Fruit fly (Drosophila melanogaster): Measurements from ENCODE around the gene CG7950.

The CG7950 gene

dm6 chr3R:30092700-30093044 lies 36.0 kb downstream of the CG7950 start (continued):
- TF ChIP-seq stwl (tag; optimal IDR thresholded peaks at IDR 0.05) (no peak), CG12104 (GFP tag; optimal IDR thresholded peaks at IDR 0.05) (peak; percentile 67)

DNA sequence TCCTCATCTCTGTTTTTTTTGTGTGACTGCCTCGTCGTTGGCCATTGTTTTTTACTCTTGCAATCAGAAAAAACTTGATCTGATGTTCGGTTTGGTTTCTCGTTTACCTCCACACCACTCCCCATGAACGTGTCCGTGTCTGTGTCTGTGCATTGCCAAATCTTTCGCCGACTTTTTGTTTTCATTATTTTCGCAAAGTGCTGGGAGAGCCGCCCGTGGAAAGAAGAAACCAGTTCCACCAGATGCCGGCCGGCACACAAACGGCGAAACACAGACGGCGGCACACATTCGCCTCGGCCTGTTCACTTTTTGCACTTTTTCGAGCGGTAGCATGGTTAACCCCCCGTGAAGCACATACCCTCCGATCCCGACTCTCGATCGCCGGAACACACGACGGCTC lies 38.7 kb downstream of the CG7950 start:
- TF ChIP-seq pros (GFP tag; optimal IDR thresholded peaks at IDR 0.05): no peak
- no peak for TF ChIP-seq NC2β (GFP tag; optimal IDR thresholded peaks at IDR 0.05)
- TF ChIP-seq Vsx1 (GFP tag; optimal IDR thresholded peaks at IDR 0.05): no peak
- no peak for TF ChIP-seq slbo (GFP tag; IDR thresholded peaks at IDR 0.05)
- TF ChIP-seq Gug (GFP tag; IDR thresholded peaks at IDR 0.05): no peak
- TF ChIP-seq so (GFP tag; IDR thresholded peaks at IDR 0.05): no peak

DNA sequence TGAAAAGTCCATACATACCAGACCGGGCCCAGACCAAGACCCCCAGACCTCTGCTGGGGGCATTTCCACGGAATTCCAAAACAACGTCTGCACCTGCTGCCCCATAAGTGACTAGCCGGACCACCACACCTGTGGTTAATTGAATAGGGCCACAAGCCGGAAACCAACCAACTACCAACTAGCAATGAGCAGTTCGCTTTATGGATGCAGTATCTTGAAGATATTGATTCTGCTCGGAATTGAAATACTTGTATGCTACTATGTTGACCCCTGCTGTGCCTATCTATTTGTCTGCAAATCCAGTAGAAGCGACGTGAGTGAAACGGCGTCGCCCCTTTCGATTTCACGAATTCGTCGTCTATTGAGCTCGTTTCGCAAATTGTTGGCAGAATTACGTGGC lies 39.2 kb downstream of the CG7950 start:
- TF ChIP-seq CG13287 (GFP tag; IDR thresholded peaks at IDR 0.05; ENCODE audit: partially characterized antibody) (no peak), H15 (GFP tag; IDR thresholded peaks at IDR 0.05) (0 out of 3 replicates have a peak, but pooled peaks have one; percentile 34), Opbp (GFP tag; IDR thresholded peaks at IDR 0.05; ENCODE audit: partially characterized antibody) (no peak), sisA (GFP tag; IDR thresholded peaks at IDR 0.05) (peak; percentile 39), pan (optimal IDR thresholded peaks at IDR 0.05) (no peak), pan (GFP tag; optimal IDR thresholded peaks at IDR 0.05 in 1 of 2, IDR thresholded peaks at IDR 0.05 in 1 of 2) (peak in 1 of 2 experiments; percentile 40), prd (optimal IDR thresholded peaks at IDR 0.05) (no peak), prd (GFP tag; IDR thresholded peaks at IDR 0.05) (peak; percentile 56; the same call in 1 of the 3 replicates), ATbp (GFP tag; optimal IDR thresholded peaks at IDR 0.05) (peak; percentile 41), Rx (GFP tag; IDR thresholded peaks at IDR 0.05) (peak; percentile 40; the same call in 1 of the 2 replicates), CG6689 (GFP tag; IDR thresholded peaks at IDR 0.05) (peak; percentile 38), CG10366 (GFP tag; IDR thresholded peaks at IDR 0.05) (peak; percentile 25; the same call in 1 of the 2 replicates), otp (GFP tag; IDR thresholded peaks at IDR 0.05) (no peak), CG2678 (tag; optimal IDR thresholded peaks at IDR 0.05) (peak; percentile 22), CG11695 (GFP tag; IDR thresholded peaks at IDR 0.05) (peak; percentile 36; the same call in 1 of the 3 replicates), Sox100B (GFP tag; optimal IDR thresholded peaks at IDR 0.05) (no peak), nom (GFP tag; optimal IDR thresholded peaks at IDR 0.05) (peak; percentile 30), CG10267 (tag; optimal IDR thresholded peaks at IDR 0.05) (no peak), CG12769 (tag; optimal IDR thresholded peaks at IDR 0.05) (peak; percentile 18), CG3726 (GFP tag; IDR thresholded peaks at IDR 0.05) (0 out of 3 replicates have a peak, but pooled peaks have one; percentile 12), bsh (GFP tag; optimal IDR thresholded peaks at IDR 0.05) (peak in 1 of 2 experiments; percentile 58), lab (GFP tag; optimal IDR thresholded peaks at IDR 0.05) (peak; percentile 7), CG13123 (GFP tag; optimal IDR thresholded peaks at IDR 0.05) (no peak), CG32532 (GFP tag; IDR thresholded peaks at IDR 0.05) (peak; percentile 39; the same call in 1 of the 2 replicates), Meics (GFP tag; optimal IDR thresholded peaks at IDR 0.05) (peak; percentile 1), CG8281 (tag; optimal IDR thresholded peaks at IDR 0.05) (no peak), Gug (GFP tag; IDR thresholded peaks at IDR 0.05) (peak; percentile 16; the same call in 1 of the 4 replicates), Optix (GFP tag; IDR thresholded peaks at IDR 0.05) (no peak), dmrt99B (tag; optimal IDR thresholded peaks at IDR 0.05) (peak; percentile 39), CG14014 (GFP tag; IDR thresholded peaks at IDR 0.05) (0 out of 2 replicates have a peak, but pooled peaks have one; percentile 8), tgo (GFP tag; IDR thresholded peaks at IDR 0.05) (peak; percentile 38; the same call in 1 of the 3 replicates), CG15269 (tag; optimal IDR thresholded peaks at IDR 0.05) (peak; percentile 5), Mrtf (GFP tag; IDR thresholded peaks at IDR 0.05) (0 out of 3 replicates have a peak, but pooled peaks have one; percentile 29), Ets65A (GFP tag) (peak; percentile 82), CG32767 (GFP tag; IDR thresholded peaks at IDR 0.05) (no peak), CG8290 (GFP tag; optimal IDR thresholded peaks at IDR 0.05) (no peak), CG8290 (tag; optimal IDR thresholded peaks at IDR 0.05) (peak in 1 of 2 experiments; percentile 59), lilli (GFP tag; optimal IDR thresholded peaks at IDR 0.05) (peak; percentile 24), dysf (GFP tag; IDR thresholded peaks at IDR 0.05) (0 out of 3 replicates have a peak, but pooled peaks have one; percentile 27), dpn (GFP tag; optimal IDR thresholded peaks at IDR 0.05) (peak; percentile 16 to 24), sens (GFP tag) (peak; percentile 82)
